Fruit fly (Drosophila melanogaster): Measurements from ENCODE around the gene GC.

DNA sequence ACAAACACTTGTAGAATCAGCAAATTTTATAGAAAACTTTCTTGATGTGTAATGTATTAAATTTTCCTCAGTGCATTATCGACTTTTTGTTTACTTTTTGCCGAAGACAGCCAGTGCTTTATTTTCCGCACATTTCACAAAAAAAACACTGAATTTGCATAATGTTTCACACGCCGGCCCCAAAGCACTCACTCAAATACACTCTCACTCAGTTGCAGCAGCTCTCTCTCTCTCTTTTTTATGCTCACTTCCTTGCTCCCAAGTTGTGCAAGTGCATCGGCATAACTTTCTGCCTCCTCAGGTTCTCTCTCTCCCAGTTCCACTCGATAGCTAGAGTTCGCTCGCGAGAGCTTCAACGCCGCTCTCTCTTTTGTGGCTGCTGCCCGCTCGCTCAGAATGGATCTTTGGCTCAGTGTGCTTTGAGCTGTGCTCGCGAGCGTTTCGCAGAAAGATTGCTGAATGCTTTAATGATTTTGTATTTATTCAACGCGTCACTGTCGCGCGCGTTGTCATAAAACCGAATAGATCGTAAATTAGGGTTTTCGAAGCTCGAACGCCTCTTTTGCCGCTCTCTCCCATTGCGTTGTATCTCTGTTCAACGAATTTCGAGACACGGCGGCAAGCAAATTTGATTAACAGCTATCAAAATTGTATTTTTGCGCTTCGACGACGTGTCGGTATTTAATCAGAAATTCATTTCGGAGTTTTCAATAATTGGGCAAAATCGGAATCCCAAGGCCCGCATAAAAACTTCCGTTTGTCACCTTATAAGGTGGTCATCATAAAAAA is 42.6 kb downstream of the GC start:
- TF ChIP-seq CG9705 (GFP tag; optimal IDR thresholded peaks at IDR 0.05) = no peak
- TF ChIP-seq Dfd (GFP tag; optimal IDR thresholded peaks at IDR 0.05) = no peak
